Worm (Caenorhabditis elegans) whole organism, L3 larva: ENCODE results near the gene swsn-4.
A peak's percentile ranks its signal among the peaks of the same experiment; 100 is the strongest.

ENCODE experiments used
- ama-1 ChIP-seq: fragments of 150-350 bp; optimal IDR thresholded peaks from 2 replicates; lab custom pipeline; 2018
- egl-27 ChIP-seq: sonication (generic microtip); optimal IDR thresholded peaks from 4 replicates; lab custom pipeline; 2017; ENCODE audit warnings: missing biosample characterization, missing genetic modification reagents, missing genetic modification characterization
- fkh-10 ChIP-seq: sonication (generic microtip); optimal IDR thresholded peaks from 2 replicates; lab custom pipeline; 2017; ENCODE audit warnings: missing biosample characterization, missing genetic modification reagents, missing genetic modification characterization
- lin-15B ChIP-seq: fragments of 150-350 bp; optimal IDR thresholded peaks from 2 replicates; lab custom pipeline; 2014; ENCODE audit warnings: missing biosample characterization, missing genetic modification characterization
- lin-39 ChIP-seq: fragments of 150-350 bp; optimal IDR thresholded peaks from 2 replicates; lab custom pipeline; 2018; ENCODE audit warnings: missing biosample characterization, missing genetic modification reagents, missing genetic modification characterization
- mml-1 ChIP-seq: fragments of 150-350 bp; sonication (generic microtip); optimal IDR thresholded peaks from 3 replicates; lab custom pipeline; 2014; ENCODE audit warnings: missing biosample characterization, missing genetic modification characterization
- nhr-25 ChIP-seq: sonication (generic microtip); optimal IDR thresholded peaks from 2 replicates; lab custom pipeline; 2017; ENCODE audit warnings: missing biosample characterization, missing genetic modification characterization
- nhr-43 ChIP-seq: sonication (generic microtip); optimal IDR thresholded peaks from 2 replicates; lab custom pipeline; 2016; ENCODE audit warnings: mild to moderate bottlenecking, missing genetic modification characterization, missing compliant biosample characterization; ENCODE audit not compliant: poor library complexity, severe bottlenecking
- pha-4 ChIP-seq: fragments of 150-350 bp; optimal IDR thresholded peaks from 2 replicates; lab custom pipeline; 2014; ENCODE audit warnings: missing biosample characterization, missing genetic modification reagents, missing genetic modification characterization
- tbx-2 ChIP-seq: sonication (generic microtip); optimal IDR thresholded peaks from 2 replicates; lab custom pipeline; 2016; ENCODE audit warnings: mild to moderate bottlenecking, missing genetic modification characterization, missing compliant biosample characterization
- unc-62 ChIP-seq: fragments of 150-350 bp; sonication (generic microtip); optimal IDR thresholded peaks from 4 replicates; lab custom pipeline; 2014; ENCODE audit warnings: missing biosample characterization, missing genetic modification reagents, missing genetic modification characterization
- zag-1 ChIP-seq: fragments of 150-350 bp; optimal IDR thresholded peaks from 2 replicates; lab custom pipeline; 2014; ENCODE audit warnings: missing biosample characterization, missing genetic modification characterization

ce11 chrIV:11118837-11119491, 6.9 kb upstream of the swsn-4 start, which contains the start of the genes imp-2 and enpl-1:
- TF ChIP-seq nhr-43 (tag; lab: Kevin White, UChicago), result peak; percentile 50
- peak; percentile 50 for TF ChIP-seq zag-1 (tag; lab: Kevin White, UChicago)
- TF ChIP-seq lin-15B (tag; lab: Kevin White, UChicago), result peak; percentile 92
- peak; percentile 42 for TF ChIP-seq ama-1 (lab: Kevin White, UChicago)
- TF ChIP-seq unc-62, result no peak
- peak; percentile 49 for TF ChIP-seq fkh-10 (GFP tag; lab: Kevin White, UChicago)
- TF ChIP-seq pha-4 (tag; lab: Kevin White, UChicago), result peak; percentile 94
- TF ChIP-seq nhr-25 (tag; lab: Kevin White, UChicago), result peak; percentile 41
- TF ChIP-seq lin-39, result peak; percentile 97
- TF ChIP-seq tbx-2 (tag; lab: Kevin White, UChicago), result peak; percentile 71
- no peak for TF ChIP-seq mml-1 (tag; lab: Kevin White, UChicago)
- TF ChIP-seq egl-27, result peak; percentile 25
